Worm (Caenorhabditis elegans) whole organism, L2 larva: ENCODE measurements around the gene ets-10.
A peak's percentile ranks its signal among the peaks of the same experiment; 100 is the strongest.

Source experiments
- C34F6.9 ChIP-seq: fragments of 150-350 bp; optimal IDR thresholded peaks from 2 replicates; lab custom pipeline; 2014; ENCODE audit warnings: missing biosample characterization, missing genetic modification characterization
- F13H6.1 ChIP-seq: sonication (generic microtip); optimal IDR thresholded peaks from 2 replicates; lab custom pipeline; 2016; ENCODE audit warnings: missing genetic modification characterization, missing compliant biosample characterization
- R02D3.7 ChIP-seq: fragments of 150-350 bp; optimal IDR thresholded peaks from 2 replicates; lab custom pipeline; 2014; ENCODE audit warnings: missing biosample characterization, missing genetic modification characterization
- Y55F3AM.14 ChIP-seq: fragments of 200-800 bp; sonication (Bioruptor generic); optimal IDR thresholded peaks from 2 replicates; lab custom pipeline; 2018; ENCODE audit warnings: mild to moderate bottlenecking, missing genetic modification characterization, missing compliant biosample characterization
- ZK546.5 ChIP-seq: sonication (generic microtip); optimal IDR thresholded peaks from 2 replicates; lab custom pipeline; 2017; ENCODE audit warnings: missing biosample characterization, missing genetic modification characterization
- alr-1 ChIP-seq: fragments of 150-350 bp; optimal IDR thresholded peaks from 2 replicates; lab custom pipeline; 2014; ENCODE audit warnings: missing biosample characterization, missing genetic modification characterization
- aly-2 ChIP-seq: fragments of 150-350 bp; optimal IDR thresholded peaks from 2 replicates; lab custom pipeline; 2014; ENCODE audit warnings: missing biosample characterization, missing genetic modification characterization
- ama-1 ChIP-seq: fragments of 150-350 bp; optimal IDR thresholded peaks from 2 replicates; lab custom pipeline; 2018; ENCODE audit warnings: inconsistent platforms
- blmp-1 ChIP-seq: sonication (generic microtip); optimal IDR thresholded peaks from 2 replicates; lab custom pipeline; 2017; ENCODE audit warnings: missing genetic modification characterization, mild to moderate bottlenecking, missing compliant biosample characterization, antibody characterized with exemption, moderate library complexity; ENCODE audit not compliant: insufficient read depth
- ceh-16 ChIP-seq: fragments of 150-350 bp; optimal IDR thresholded peaks from 2 replicates; lab custom pipeline; 2014; ENCODE audit warnings: missing biosample characterization, missing genetic modification characterization
- ceh-82 ChIP-seq: fragments of 150-350 bp; optimal IDR thresholded peaks from 2 replicates; lab custom pipeline; 2014; ENCODE audit warnings: missing biosample characterization, missing genetic modification characterization
- crh-2 ChIP-seq: sonication (generic microtip); optimal IDR thresholded peaks from 2 replicates; lab custom pipeline; 2017; ENCODE audit warnings: missing biosample characterization, missing genetic modification characterization
- egl-27 ChIP-seq: sonication (generic microtip); optimal IDR thresholded peaks from 3 replicates; lab custom pipeline; 2017; ENCODE audit warnings: missing biosample characterization, missing genetic modification reagents, missing genetic modification characterization
- elt-1 ChIP-seq: fragments of 150-350 bp; optimal IDR thresholded peaks from 2 replicates; lab custom pipeline; 2014; ENCODE audit warnings: missing biosample characterization, missing genetic modification characterization
- fos-1 ChIP-seq: fragments of 150-350 bp; optimal IDR thresholded peaks from 2 replicates; lab custom pipeline; 2014; ENCODE audit warnings: missing biosample characterization, missing genetic modification characterization
- lin-11 ChIP-seq: fragments of 150-350 bp; sonication (generic microtip); optimal IDR thresholded peaks from 2 replicates; lab custom pipeline; 2014; ENCODE audit warnings: missing biosample characterization, missing genetic modification characterization, inconsistent platforms, mixed read lengths
- lin-13 ChIP-seq: fragments of 150-350 bp; optimal IDR thresholded peaks from 2 replicates; lab custom pipeline; 2014; ENCODE audit warnings: missing biosample characterization, missing genetic modification reagents, missing genetic modification characterization
- lin-39 ChIP-seq: fragments of 150-350 bp; optimal IDR thresholded peaks from 2 replicates; lab custom pipeline; 2014; ENCODE audit warnings: missing biosample characterization, missing genetic modification reagents, missing genetic modification characterization
- lsy-2 ChIP-seq, 2 experiments: fragments of 150-350 bp in 1 of 2; sonication (generic microtip) in 1 of 2; optimal IDR thresholded peaks; 2 replicates each; lab custom pipeline; 2014 to 2017; ENCODE audit warnings: missing biosample characterization in 2 of 2, missing genetic modification characterization in 2 of 2
- mdl-1 ChIP-seq, 2 experiments: fragments of 150-350 bp in 1 of 2; sonication (generic microtip) in 1 of 2; optimal IDR thresholded peaks; 2 replicates each; lab custom pipeline; 2017; ENCODE audit warnings: missing biosample characterization in 2 of 2, missing genetic modification characterization in 2 of 2
- nhr-10 ChIP-seq: sonication (generic microtip); optimal IDR thresholded peaks from 2 replicates; lab custom pipeline; 2017; ENCODE audit warnings: missing biosample characterization, missing genetic modification characterization
- nhr-11 ChIP-seq: fragments of 150-350 bp; optimal IDR thresholded peaks from 2 replicates; lab custom pipeline; 2014; ENCODE audit warnings: missing biosample characterization, missing genetic modification characterization
- nhr-12 ChIP-seq: fragments of 150-350 bp; optimal IDR thresholded peaks from 2 replicates; lab custom pipeline; 2014; ENCODE audit warnings: missing biosample characterization, missing genetic modification characterization
- nhr-129 ChIP-seq: fragments of 150-350 bp; optimal IDR thresholded peaks from 2 replicates; lab custom pipeline; 2014; ENCODE audit warnings: missing biosample characterization, missing genetic modification characterization
- nhr-21 ChIP-seq: fragments of 150-350 bp; optimal IDR thresholded peaks from 2 replicates; lab custom pipeline; 2014; ENCODE audit warnings: missing biosample characterization, missing genetic modification characterization
- nhr-23 ChIP-seq: fragments of 150-350 bp; optimal IDR thresholded peaks from 2 replicates; lab custom pipeline; 2014; ENCODE audit warnings: missing biosample characterization, missing genetic modification reagents, missing genetic modification characterization
- nhr-237 ChIP-seq: fragments of 150-350 bp; optimal IDR thresholded peaks from 2 replicates; lab custom pipeline; 2014; ENCODE audit warnings: missing biosample characterization, missing genetic modification characterization
- nhr-77 ChIP-seq: fragments of 150-350 bp; optimal IDR thresholded peaks from 2 replicates; lab custom pipeline; 2014; ENCODE audit warnings: missing biosample characterization, missing genetic modification characterization
- peb-1 ChIP-seq: fragments of 150-350 bp; optimal IDR thresholded peaks from 2 replicates; lab custom pipeline; 2014; ENCODE audit warnings: missing biosample characterization, missing genetic modification characterization
- sem-4 ChIP-seq: fragments of 150-350 bp; optimal IDR thresholded peaks from 2 replicates; lab custom pipeline; 2014; ENCODE audit warnings: missing biosample characterization, missing genetic modification reagents, missing genetic modification characterization
- sma-3 ChIP-seq: sonication (generic microtip); optimal IDR thresholded peaks from 2 replicates; lab custom pipeline; 2016; ENCODE audit warnings: missing genetic modification reagents, missing genetic modification characterization, missing compliant biosample characterization
- sma-9 ChIP-seq, 2 experiments: fragments of 150-350 bp in 1 of 2; sonication (generic microtip) in 1 of 2; optimal IDR thresholded peaks; 2 replicates each; lab custom pipeline; 2014 to 2016; ENCODE audit warnings: missing genetic modification characterization in 2 of 2, mild to moderate bottlenecking in 1 of 2, missing biosample characterization in 1 of 2, missing compliant biosample characterization in 1 of 2, missing genetic modification reagents in 1 of 2, moderate library complexity in 1 of 2
- snpc-4 ChIP-seq: fragments of 150-350 bp; optimal IDR thresholded peaks from 2 replicates; lab custom pipeline; 2014; ENCODE audit warnings: missing biosample characterization, missing genetic modification characterization
- unc-55 ChIP-seq: fragments of 150-350 bp; sonication (generic microtip); optimal IDR thresholded peaks from 3 replicates; lab custom pipeline; 2014; ENCODE audit warnings: missing biosample characterization, missing genetic modification reagents, missing genetic modification characterization
- zag-1 ChIP-seq: fragments of 150-350 bp; optimal IDR thresholded peaks from 2 replicates; lab custom pipeline; 2014; ENCODE audit warnings: missing biosample characterization, missing genetic modification characterization
- ztf-11 ChIP-seq: sonication (generic microtip); optimal IDR thresholded peaks from 2 replicates; lab custom pipeline; 2017; ENCODE audit warnings: missing biosample characterization, missing genetic modification characterization

ets-10 gene

ce11 chrX:4265283-4265907 lies 18.6 kb upstream of the ets-10 start, which contains the start of gene coel-1 (continued):
- TF ChIP-seq lin-11 (tag; lab: Kevin White, UChicago) = no peak
- TF ChIP-seq lin-13 (GFP tag; lab: Kevin White, UChicago) = no peak
- TF ChIP-seq ztf-11 = no peak
- TF ChIP-seq crh-2 (tag; lab: Kevin White, UChicago) = peak; percentile 30
- peak; percentile 4 for TF ChIP-seq ama-1
- TF ChIP-seq sma-3 = peak; percentile 24
- TF ChIP-seq C34F6.9 (tag; lab: Kevin White, UChicago) = peak; percentile 67
- peak in 1 of 2 experiments; percentile 10 for TF ChIP-seq lsy-2 (tag; optimal IDR thresholded peaks at IDR 0.05; lab: Kevin White, UChicago)
- TF ChIP-seq ceh-16 (tag; lab: Kevin White, UChicago) = no peak
- TF ChIP-seq aly-2 (tag; lab: Kevin White, UChicago) = no peak
- TF ChIP-seq F13H6.1 (tag; lab: Kevin White, UChicago) = peak; percentile 70
- no peak for TF ChIP-seq nhr-11 (tag; lab: Kevin White, UChicago)
- TF ChIP-seq nhr-237 (tag; lab: Kevin White, UChicago) = no peak
- TF ChIP-seq unc-55 (GFP tag; lab: Kevin White, UChicago) = peak; percentile 62
- TF ChIP-seq nhr-21 (tag; lab: Kevin White, UChicago) = no peak
- no peak for TF ChIP-seq alr-1 (tag; lab: Kevin White, UChicago)
- no peak for TF ChIP-seq nhr-77 (tag; lab: Kevin White, UChicago)
- TF ChIP-seq mdl-1 (tag; optimal IDR thresholded peaks at IDR 0.05; lab: Kevin White, UChicago) = no peak
- no peak for TF ChIP-seq ceh-82 (tag; lab: Kevin White, UChicago)
- TF ChIP-seq Y55F3AM.14 (GFP tag; lab: Kevin White, UChicago) = no peak
- TF ChIP-seq lin-39 (tag; lab: Kevin White, UChicago) = no peak
- TF ChIP-seq blmp-1 (tag; lab: Kevin White, UChicago) = peak; percentile 57
- no peak for TF ChIP-seq nhr-12
- no peak for TF ChIP-seq ZK546.5
- TF ChIP-seq egl-27 = no peak

DNA sequence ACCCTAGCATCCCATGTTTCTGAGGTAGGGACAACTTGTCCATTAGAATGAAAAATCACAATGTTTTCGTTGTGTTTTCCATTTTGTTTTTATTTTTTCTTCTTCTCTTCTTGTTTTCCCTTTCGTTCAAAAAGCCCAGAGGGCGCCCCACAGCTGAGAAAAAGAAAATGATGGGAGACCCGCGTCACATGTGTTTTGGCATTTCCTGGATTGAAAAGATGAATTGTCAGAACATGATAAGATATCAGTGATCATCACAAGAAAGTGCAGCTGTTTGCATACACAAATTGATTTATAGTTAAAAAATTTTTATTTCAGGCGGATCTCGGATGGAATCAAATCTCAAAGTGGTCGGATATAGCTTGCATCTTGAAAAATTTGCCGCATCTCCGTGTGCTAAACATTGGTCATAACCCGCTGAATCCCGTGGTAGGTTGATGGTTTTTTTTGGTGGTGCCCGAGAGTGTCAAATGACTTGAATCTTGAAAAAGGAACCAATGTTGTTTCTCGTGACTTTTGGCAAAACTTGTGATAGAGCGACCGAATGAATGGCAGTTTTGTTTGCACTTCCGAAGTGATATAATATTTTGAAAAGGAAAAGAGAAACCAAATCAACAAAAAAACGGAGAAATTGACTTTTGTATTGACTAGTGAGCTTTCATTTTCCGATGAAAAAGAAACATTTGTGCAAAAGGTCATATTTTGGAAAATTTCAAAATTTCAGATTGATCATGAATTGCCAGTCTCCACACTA lies 17.6 kb upstream of the ets-10 start:
- no peak for TF ChIP-seq C34F6.9 (tag; lab: Kevin White, UChicago)
- peak in 1 of 2 experiments; percentile 5 for TF ChIP-seq lsy-2 (tag; optimal IDR thresholded peaks at IDR 0.05; lab: Kevin White, UChicago)
- TF ChIP-seq F13H6.1 (tag; lab: Kevin White, UChicago) = no peak
- TF ChIP-seq aly-2 (tag; lab: Kevin White, UChicago) = no peak
- no peak for TF ChIP-seq peb-1 (tag; lab: Kevin White, UChicago)
- no peak for TF ChIP-seq nhr-23
- peak; percentile 35 for TF ChIP-seq sma-9 (GFP tag; optimal IDR thresholded peaks at IDR 0.05; lab: Kevin White, UChicago)
- no peak for TF ChIP-seq sma-9 (tag; optimal IDR thresholded peaks at IDR 0.05; lab: Kevin White, UChicago)
- no peak for TF ChIP-seq unc-55 (GFP tag; lab: Kevin White, UChicago)
- no peak for TF ChIP-seq snpc-4 (tag; lab: Kevin White, UChicago)
- TF ChIP-seq nhr-10 (tag; lab: Kevin White, UChicago) = no peak
- TF ChIP-seq Y55F3AM.14 (GFP tag; lab: Kevin White, UChicago) = no peak
- no peak for TF ChIP-seq crh-2 (tag; lab: Kevin White, UChicago)
- no peak for TF ChIP-seq zag-1 (tag; lab: Kevin White, UChicago)
- peak; percentile 53 for TF ChIP-seq nhr-129 (tag; lab: Kevin White, UChicago)
- TF ChIP-seq elt-1 (tag; lab: Kevin White, UChicago) = no peak
- no peak for TF ChIP-seq nhr-237 (tag; lab: Kevin White, UChicago)
- TF ChIP-seq alr-1 (tag; lab: Kevin White, UChicago) = no peak
- TF ChIP-seq sem-4 (tag; lab: Kevin White, UChicago) = no peak
- TF ChIP-seq ceh-16 (tag; lab: Kevin White, UChicago) = no peak
- TF ChIP-seq R02D3.7 (tag; lab: Kevin White, UChicago) = no peak
- TF ChIP-seq ceh-82 (tag; lab: Kevin White, UChicago) = no peak
- TF ChIP-seq fos-1 = no peak

ce11 chrX:4268396-4268795 lies 15.6 kb upstream of the ets-10 start:
- TF ChIP-seq unc-55 (GFP tag; lab: Kevin White, UChicago) = no peak
- TF ChIP-seq ceh-82 (tag; lab: Kevin White, UChicago) = no peak
- no peak for TF ChIP-seq nhr-23
- no peak for TF ChIP-seq blmp-1 (tag; lab: Kevin White, UChicago)
- TF ChIP-seq fos-1 = no peak
- no peak for TF ChIP-seq nhr-10 (tag; lab: Kevin White, UChicago)
